Fruit fly (Drosophila melanogaster) whole organism, wandering third instar larva: Measurements from ENCODE around the gene CG32036.

Source experiments
- Abd-B ChIP-seq: fragments of >200 bp; optimal IDR thresholded peaks from 2 replicates; lab custom pipeline; 2017; ENCODE audit warnings: missing biosample characterization, missing genetic modification characterization
- CG32264 ChIP-seq: fragments of 200-800 bp; sonication (Bioruptor generic); optimal IDR thresholded peaks from 2 replicates; lab custom pipeline; 2016; ENCODE audit warnings: missing biosample characterization, missing genetic modification characterization
- CrebA ChIP-seq: fragments of 200-800 bp; sonication (Bioruptor generic); optimal IDR thresholded peaks from 2 replicates; lab custom pipeline; 2016; ENCODE audit warnings: missing biosample characterization, mild to moderate bottlenecking, missing genetic modification characterization, borderline replicate concordance
- Dfd ChIP-seq: fragments of >200 bp; optimal IDR thresholded peaks from 2 replicates; lab custom pipeline; 2017; ENCODE audit warnings: missing biosample characterization, missing genetic modification characterization
- Dif ChIP-seq: fragments of 200-275, 200-300 bp; sonication (Bioruptor generic); optimal IDR thresholded peaks from 2 replicates; lab custom pipeline; 2018; ENCODE audit warnings: missing biosample characterization, missing genetic modification characterization; ENCODE audit not compliant: partially characterized antibody
- GATAd ChIP-seq: sonication (Bioruptor generic); optimal IDR thresholded peaks from 2 replicates; lab custom pipeline; 2016; ENCODE audit warnings: missing biosample characterization, missing genetic modification characterization
- HLH106 ChIP-seq: fragments of 200-800 bp; optimal IDR thresholded peaks from 3 replicates; lab custom pipeline; 2019; ENCODE audit warnings: missing biosample characterization, mild to moderate bottlenecking, missing genetic modification characterization, moderate library complexity
- Hnf4 ChIP-seq: fragments of 200-800 bp; sonication (Bioruptor generic); optimal IDR thresholded peaks from 2 replicates; lab custom pipeline; 2016; ENCODE audit warnings: missing biosample characterization, mild to moderate bottlenecking, missing genetic modification characterization
- Hr78 ChIP-seq: fragments of >200 bp; optimal IDR thresholded peaks from 2 replicates; lab custom pipeline; 2017; ENCODE audit warnings: missing biosample characterization, missing genetic modification characterization
- Hr83 ChIP-seq: fragments of 200-300 bp; sonication (Bioruptor generic); optimal IDR thresholded peaks from 2 replicates; lab custom pipeline; 2016; ENCODE audit warnings: missing biosample characterization, mild to moderate bottlenecking, missing genetic modification characterization, moderate library complexity; ENCODE audit not compliant: poor library complexity, severe bottlenecking
- Jra ChIP-seq: sonication (Bioruptor generic); optimal IDR thresholded peaks from 2 replicates; lab custom pipeline; 2016; ENCODE audit warnings: missing biosample characterization, missing genetic modification characterization
- Mio ChIP-seq: sonication (Bioruptor generic); optimal IDR thresholded peaks from 2 replicates; lab custom pipeline; 2016; ENCODE audit warnings: missing biosample characterization, missing genetic modification characterization
- N ChIP-seq: fragments of >200 bp; optimal IDR thresholded peaks from 2 replicates; lab custom pipeline; 2018; ENCODE audit warnings: missing biosample characterization, missing external identifiers, missing genetic modification characterization
- OdsH ChIP-seq: fragments of 200-800 bp; sonication (Bioruptor generic); optimal IDR thresholded peaks from 2 replicates; lab custom pipeline; 2016; ENCODE audit warnings: missing biosample characterization, mild to moderate bottlenecking, missing genetic modification characterization
- Rel ChIP-seq, 2 experiments: fragments of 200-800 bp; sonication (Bioruptor generic) in 1 of 2; optimal IDR thresholded peaks; 2 replicates in 1 of 2; 3 replicates in 1 of 2; lab custom pipeline; 2016 to 2019; ENCODE audit warnings: mild to moderate bottlenecking in 2 of 2, missing biosample characterization in 2 of 2, missing genetic modification characterization in 2 of 2, moderate library complexity in 1 of 2
- Sp1 ChIP-seq: fragments of 200-800 bp; sonication (Bioruptor generic); optimal IDR thresholded peaks from 3 replicates; lab custom pipeline; 2019; ENCODE audit warnings: missing biosample characterization, mild to moderate bottlenecking, missing genetic modification characterization, moderate library complexity
- Vsx2 ChIP-seq: fragments of 200-300, 225-300 bp; sonication (Bioruptor generic); optimal IDR thresholded peaks from 2 replicates; lab custom pipeline; 2018; ENCODE audit warnings: missing biosample characterization, missing genetic modification characterization; ENCODE audit not compliant: partially characterized antibody
- brk ChIP-seq: fragments of 200-800 bp; sonication (Bioruptor generic); optimal IDR thresholded peaks from 2 replicates; lab custom pipeline; 2016; ENCODE audit warnings: missing biosample characterization, mild to moderate bottlenecking, missing genetic modification characterization
- dl ChIP-seq, 2 experiments: fragments of 175-275, 200-275 bp in 1 of 2; fragments of 200-275 bp in 1 of 2; sonication (Bioruptor generic); optimal IDR thresholded peaks; lab custom pipeline; 2018; ENCODE audit warnings: mild to moderate bottlenecking in 2 of 2, missing biosample characterization in 2 of 2, missing genetic modification characterization in 2 of 2, moderate library complexity in 2 of 2; ENCODE audit not compliant: partially characterized antibody in 2 of 2, insufficient read depth in 1 of 2
- dmrt93B ChIP-seq: fragments of 200-800 bp; sonication (Bioruptor generic); optimal IDR thresholded peaks from 2 replicates; lab custom pipeline; 2018; ENCODE audit warnings: missing biosample characterization, mild to moderate bottlenecking, missing genetic modification characterization
- dsf ChIP-seq: sonication (Bioruptor generic); optimal IDR thresholded peaks from 2 replicates; lab custom pipeline; 2016; ENCODE audit warnings: missing biosample characterization, missing genetic modification characterization, borderline replicate concordance
- ey ChIP-seq: fragments of 200-800 bp; sonication (Bioruptor generic); optimal IDR thresholded peaks from 2 replicates; lab custom pipeline; 2016; ENCODE audit warnings: missing biosample characterization, missing genetic modification characterization
- foxo ChIP-seq, 2 experiments: fragments of 200-800 bp; sonication (Bioruptor generic); optimal IDR thresholded peaks; 2 replicates in 1 of 2; 3 replicates in 1 of 2; lab custom pipeline; 2016 to 2017; ENCODE audit warnings: missing biosample characterization in 2 of 2, missing genetic modification characterization in 2 of 2
- fru ChIP-seq: fragments of 200-800 bp; sonication (Bioruptor generic); optimal IDR thresholded peaks from 3 replicates; lab custom pipeline; 2016; ENCODE audit warnings: missing biosample characterization, mild to moderate bottlenecking, missing genetic modification characterization
- h ChIP-seq: fragments of 200-800 bp; sonication (Bioruptor generic); optimal IDR thresholded peaks from 3 replicates; lab custom pipeline; 2016; ENCODE audit warnings: missing biosample characterization, mild to moderate bottlenecking, missing genetic modification characterization
- jim ChIP-seq: fragments of 175-275, 200-325 bp; sonication (Bioruptor generic); optimal IDR thresholded peaks from 2 replicates; lab custom pipeline; 2016; ENCODE audit warnings: missing biosample characterization, mild to moderate bottlenecking, missing genetic modification characterization
- lola ChIP-seq: fragments of >200 bp; optimal IDR thresholded peaks from 2 replicates; lab custom pipeline; 2017; ENCODE audit warnings: missing biosample characterization, missing genetic modification characterization
- pan ChIP-seq: fragments of >200 bp; optimal IDR thresholded peaks from 2 replicates; lab custom pipeline; 2017
- psq ChIP-seq: fragments of 200-800 bp; sonication (Bioruptor generic); optimal IDR thresholded peaks from 3 replicates; lab custom pipeline; 2017; ENCODE audit warnings: missing biosample characterization, mild to moderate bottlenecking, missing genetic modification characterization, moderate library complexity
- rgr ChIP-seq: fragments of 200-800 bp; sonication (Bioruptor generic); optimal IDR thresholded peaks from 3 replicates; lab custom pipeline; 2016; ENCODE audit warnings: missing biosample characterization, mild to moderate bottlenecking, missing genetic modification characterization
- sage ChIP-seq: fragments of 200-800 bp; sonication (Bioruptor generic); optimal IDR thresholded peaks from 2 replicates; lab custom pipeline; 2016; ENCODE audit warnings: missing biosample characterization, mild to moderate bottlenecking, missing genetic modification characterization
- sv ChIP-seq: fragments of 200-800 bp; sonication (Bioruptor generic); optimal IDR thresholded peaks from 3 replicates; lab custom pipeline; 2016; ENCODE audit warnings: missing biosample characterization, missing genetic modification characterization
- tai ChIP-seq: sonication (Bioruptor generic); optimal IDR thresholded peaks from 2 replicates; lab custom pipeline; 2016; ENCODE audit warnings: missing biosample characterization, missing genetic modification characterization
- usp ChIP-seq: fragments of >200 bp; optimal IDR thresholded peaks from 2 replicates; lab custom pipeline; 2017; ENCODE audit warnings: missing biosample characterization, missing genetic modification characterization
- woc ChIP-seq: sonication (Bioruptor generic); optimal IDR thresholded peaks from 2 replicates; lab custom pipeline; 2016; ENCODE audit warnings: missing biosample characterization, mild to moderate bottlenecking, missing genetic modification characterization

Gene CG32036

dm6 chr3L:9469079-9469478 is 20.0 kb downstream of the CG32036 start:
- no peak for TF ChIP-seq pan (lab: Kevin White, UChicago)
- no peak for TF ChIP-seq Rel (GFP tag; optimal IDR thresholded peaks at IDR 0.05; lab: Kevin White, UChicago)
- no peak for TF ChIP-seq Rel (tag; optimal IDR thresholded peaks at IDR 0.05; lab: Kevin White, UChicago)

- TF ChIP-seq Hnf4 (GFP tag; lab: Kevin White, UChicago) (no peak), usp (GFP tag; lab: Kevin White, UChicago) (no peak), Hr83 (GFP tag; lab: Kevin White, UChicago) (no peak), brk (GFP tag; lab: Kevin White, UChicago) (no peak), dl (GFP tag; optimal IDR thresholded peaks at IDR 0.05; lab: Kevin White, UChicago; ENCODE audit: insufficient read depth in 1 of 2, partially characterized antibody in 2 of 2) (no peak), Abd-B (GFP tag; lab: Kevin White, UChicago) (no peak), Vsx2 (GFP tag; lab: Kevin White, UChicago) (no peak), sv (GFP tag; lab: Kevin White, UChicago) (no peak), foxo (GFP tag; optimal IDR thresholded peaks at IDR 0.05; lab: Kevin White, UChicago) (peak in 1 of 2 experiments; percentile 6), Hr78 (GFP tag; lab: Kevin White, UChicago) (no peak), ey (peak; percentile 30), sage (no peak), h (GFP tag; lab: Kevin White, UChicago) (no peak), N (GFP tag; lab: Kevin White, UChicago) (no peak), lola (GFP tag; lab: Kevin White, UChicago) (no peak), psq (GFP tag; lab: Kevin White, UChicago) (peak; percentile 27), GATAd (GFP tag; lab: Kevin White, UChicago) (no peak), Jra (no peak), jim (GFP tag; lab: Kevin White, UChicago) (no peak), OdsH (GFP tag; lab: Kevin White, UChicago) (peak; percentile 18), woc (no peak)
- TF ChIP-seq, all 38 proteins: peak for 4
These were observed 20.7 kb downstream of the CG32036 start for dm6 chr3L:9468261-9468890.

dm6 chr3L:9467763-9468206 is 21.2 kb downstream of the CG32036 start:
- TF ChIP-seq dsf (GFP tag; lab: Kevin White, UChicago) (no peak), lola (GFP tag; lab: Kevin White, UChicago) (no peak), brk (GFP tag; lab: Kevin White, UChicago) (no peak), sv (GFP tag; lab: Kevin White, UChicago) (no peak), Dif (no peak), GATAd (GFP tag; lab: Kevin White, UChicago) (no peak), CrebA (no peak), rgr (GFP tag; lab: Kevin White, UChicago) (no peak), Dfd (GFP tag; lab: Kevin White, UChicago) (no peak), foxo (GFP tag; optimal IDR thresholded peaks at IDR 0.05; lab: Kevin White, UChicago) (peak in 1 of 2 experiments; percentile 26), woc (no peak), Rel (GFP tag; optimal IDR thresholded peaks at IDR 0.05; lab: Kevin White, UChicago) (peak; percentile 68), Rel (tag; optimal IDR thresholded peaks at IDR 0.05; lab: Kevin White, UChicago) (no peak), dmrt93B (GFP tag; lab: Kevin White, UChicago) (no peak), pan (lab: Kevin White, UChicago) (no peak), h (GFP tag; lab: Kevin White, UChicago) (peak; percentile 28), dl (GFP tag; optimal IDR thresholded peaks at IDR 0.05; lab: Kevin White, UChicago; ENCODE audit: insufficient read depth in 1 of 2, partially characterized antibody in 2 of 2) (no peak), Mio (GFP tag; lab: Kevin White, UChicago) (no peak), Hnf4 (GFP tag; lab: Kevin White, UChicago) (no peak), N (GFP tag; lab: Kevin White, UChicago) (no peak), tai (GFP tag; lab: Kevin White, UChicago) (no peak), HLH106 (tag; lab: Kevin White, UChicago) (no peak), Sp1 (peak; percentile 58), fru (GFP tag; lab: Kevin White, UChicago) (no peak), Hr78 (GFP tag; lab: Kevin White, UChicago) (no peak), sage (no peak), CG32264 (GFP tag; lab: Kevin White, UChicago) (no peak), ey (no peak), OdsH (GFP tag; lab: Kevin White, UChicago) (no peak), psq (GFP tag; lab: Kevin White, UChicago) (peak; percentile 60), Jra (no peak)
